Fruit fly (Drosophila melanogaster) whole organism, embryonic: Measurements from ENCODE around the gene Naxd.

ENCODE experiments used
- Adf1 ChIP-seq: fragments of 200-800 bp; sonication (Bioruptor generic); IDR thresholded peaks from 2 replicates; pipeline ENCODE4 v1.3.6; 2022; ENCODE audit warnings: missing biosample characterization, missing genetic modification characterization
- Antp ChIP-seq: fragments of 200-800 bp; sonication (Bioruptor generic); optimal IDR thresholded peaks from 3 replicates; lab custom pipeline; 2016; ENCODE audit warnings: missing biosample characterization, missing genetic modification characterization
- BtbVII ChIP-seq: fragments of 200-800 bp; sonication (Bioruptor generic); optimal IDR thresholded peaks from 3 replicates; lab custom pipeline; 2017; ENCODE audit warnings: missing biosample characterization, mild to moderate bottlenecking, missing genetic modification characterization
- CG10462 ChIP-seq: fragments of 200-800 bp; sonication (Bioruptor generic); optimal IDR thresholded peaks from 2 replicates; lab custom pipeline; 2016; ENCODE audit warnings: missing biosample characterization, missing genetic modification characterization
- CG11247 ChIP-seq: fragments of 200-800 bp; sonication (Bioruptor generic); IDR thresholded peaks from 2 replicates; pipeline ENCODE4 v1.3.6; 2022; ENCODE audit warnings: missing biosample characterization, missing genetic modification characterization
- CG11504 ChIP-seq: fragments of 200-800 bp; sonication (Bioruptor generic); optimal IDR thresholded peaks from 3 replicates; lab custom pipeline; 2019; ENCODE audit warnings: missing biosample characterization, mild to moderate bottlenecking, missing genetic modification characterization, moderate library complexity
- CG13123 ChIP-seq: fragments of 200-800 bp; sonication (Bioruptor generic); optimal IDR thresholded peaks from 2 replicates; lab custom pipeline; 2016; ENCODE audit warnings: missing biosample characterization, missing genetic modification characterization
- CG15269 ChIP-seq: fragments of 200-800 bp; sonication (Bioruptor generic); optimal IDR thresholded peaks from 2 replicates; lab custom pipeline; 2018; ENCODE audit warnings: missing biosample characterization, mild to moderate bottlenecking, missing genetic modification characterization, moderate library complexity
- CG1529 ChIP-seq: fragments of 200-800 bp; sonication (Bioruptor generic); optimal IDR thresholded peaks from 3 replicates; lab custom pipeline; 2018; ENCODE audit warnings: missing biosample characterization, missing genetic modification characterization
- CG15514 ChIP-seq: fragments of 200-800 bp; sonication (Bioruptor generic); optimal IDR thresholded peaks from 3 replicates; lab custom pipeline; 2017; ENCODE audit warnings: missing biosample characterization, missing genetic modification characterization, mild to moderate bottlenecking, moderate library complexity, missing genetic modification reagents
- CG16813 ChIP-seq: fragments of 200-800 bp; sonication (Bioruptor generic); IDR thresholded peaks from 3 replicates; pipeline ENCODE4 v1.3.6; 2022; ENCODE audit warnings: missing biosample characterization, missing genetic modification characterization; ENCODE audit not compliant: partially characterized antibody
- CG17568 ChIP-seq: fragments of 200-800 bp; sonication (Bioruptor generic); optimal IDR thresholded peaks from 2 replicates; lab custom pipeline; 2018; ENCODE audit warnings: missing biosample characterization, mild to moderate bottlenecking, missing genetic modification characterization, moderate library complexity
- CG1832 ChIP-seq: fragments of 200-800 bp; sonication (Bioruptor generic); optimal IDR thresholded peaks from 2 replicates; lab custom pipeline; 2017; ENCODE audit warnings: missing biosample characterization, mild to moderate bottlenecking, missing genetic modification characterization, inconsistent platforms
- CG2678 ChIP-seq: fragments of 200-800 bp; sonication (Bioruptor generic); optimal IDR thresholded peaks from 3 replicates; lab custom pipeline; 2019; ENCODE audit warnings: missing biosample characterization, mild to moderate bottlenecking, missing genetic modification characterization, moderate library complexity
- CG31388 ChIP-seq: fragments of 200-800 bp; sonication (Bioruptor generic); optimal IDR thresholded peaks from 2 replicates; lab custom pipeline; 2016; ENCODE audit warnings: missing biosample characterization, missing genetic modification characterization
- CG7745 ChIP-seq: fragments of 200-800 bp; sonication (Bioruptor generic); optimal IDR thresholded peaks from 2 replicates; lab custom pipeline; 2018; ENCODE audit warnings: missing biosample characterization, mild to moderate bottlenecking, missing genetic modification characterization, moderate library complexity
- Camta ChIP-seq: fragments of 200-800 bp; sonication (Bioruptor generic); optimal IDR thresholded peaks from 2 replicates; lab custom pipeline; 2016; ENCODE audit warnings: missing biosample characterization, missing genetic modification characterization
- CoRest ChIP-seq: fragments of 200-800 bp; sonication (Bioruptor generic); optimal IDR thresholded peaks from 3 replicates; lab custom pipeline; 2018; ENCODE audit warnings: missing biosample characterization, mild to moderate bottlenecking, missing genetic modification characterization, moderate library complexity
- D19A ChIP-seq: fragments of 200-800 bp; optimal IDR thresholded peaks from 3 replicates; lab custom pipeline; 2019; ENCODE audit warnings: missing biosample characterization, mild to moderate bottlenecking, missing genetic modification characterization, moderate library complexity
- Dek ChIP-seq: fragments of 200-800 bp; sonication (Bioruptor generic); optimal IDR thresholded peaks from 3 replicates; lab custom pipeline; 2019; ENCODE audit warnings: missing biosample characterization, mild to moderate bottlenecking, missing genetic modification characterization, moderate library complexity
- Dll ChIP-seq: fragments of 200-800 bp; sonication (Bioruptor generic); IDR thresholded peaks from 4 replicates; pipeline ENCODE4 v1.3.6; 2022; ENCODE audit warnings: missing biosample characterization, missing genetic modification characterization; ENCODE audit not compliant: partially characterized antibody
- E2f1 ChIP-seq: fragments of 200-800 bp; sonication (Bioruptor generic); IDR thresholded peaks from 2 replicates; pipeline ENCODE4 v1.3.6; 2022; ENCODE audit warnings: missing biosample characterization, missing genetic modification characterization
- Gsc ChIP-seq: fragments of 200-800 bp; sonication (Bioruptor generic); IDR thresholded peaks from 2 replicates; pipeline ENCODE4 v1.3.6; 2022; ENCODE audit warnings: missing biosample characterization, missing genetic modification characterization
- MBD-R2 ChIP-seq: fragments of 200-800 bp; sonication (Bioruptor generic); IDR thresholded peaks from 2 replicates; pipeline ENCODE4 v1.3.6; 2022; ENCODE audit warnings: missing biosample characterization, missing genetic modification characterization
- MESR4 ChIP-seq: fragments of 200-800 bp; sonication (Bioruptor generic); optimal IDR thresholded peaks from 2 replicates; lab custom pipeline; 2018; ENCODE audit warnings: missing biosample characterization, mild to moderate bottlenecking, missing genetic modification characterization, moderate library complexity
- Med ChIP-seq: fragments of 200-800 bp; sonication (Bioruptor generic); peaks from one replicate; lab custom pipeline; 2016; ENCODE audit warnings: missing biosample characterization, missing genetic modification characterization, mild to moderate bottlenecking, inconsistent platforms, moderate library complexity
- Mes4 ChIP-seq: fragments of 200-800 bp; sonication (Bioruptor generic); optimal IDR thresholded peaks from 2 replicates; lab custom pipeline; 2016; ENCODE audit warnings: missing biosample characterization, missing genetic modification characterization
- Rfx ChIP-seq: fragments of 200-800 bp; sonication (Bioruptor generic); IDR thresholded peaks from 2 replicates; pipeline ENCODE4 v1.3.6; 2022; ENCODE audit warnings: missing biosample characterization, missing genetic modification characterization
- Side ChIP-seq: fragments of 200-800 bp; sonication (Bioruptor generic); optimal IDR thresholded peaks from 2 replicates; lab custom pipeline; 2016; ENCODE audit warnings: missing biosample characterization, missing genetic modification characterization
- TFAM ChIP-seq: fragments of 200-800 bp; sonication (Bioruptor generic); optimal IDR thresholded peaks from 2 replicates; lab custom pipeline; 2017; ENCODE audit warnings: missing biosample characterization, missing genetic modification characterization, inconsistent platforms
- Tbp ChIP-seq: fragments of >200 bp; optimal IDR thresholded peaks from 2 replicates; lab custom pipeline; 2018; ENCODE audit warnings: missing biosample characterization, missing genetic modification characterization
- cato ChIP-seq: fragments of 200-800 bp; sonication (Bioruptor generic); optimal IDR thresholded peaks from 2 replicates; lab custom pipeline; 2016; ENCODE audit warnings: missing biosample characterization, missing genetic modification characterization, borderline replicate concordance
- ci ChIP-seq: fragments of 200-800 bp; sonication (Bioruptor generic); IDR thresholded peaks from 3 replicates; pipeline ENCODE4 v1.3.6; 2022; ENCODE audit warnings: missing biosample characterization, missing genetic modification characterization
- disco-r ChIP-seq: fragments of 200-800 bp; sonication (Bioruptor generic); optimal IDR thresholded peaks from 2 replicates; lab custom pipeline; 2016; ENCODE audit warnings: missing biosample characterization, missing genetic modification characterization
- en ChIP-seq: fragments of 200-800 bp; sonication (Bioruptor generic); optimal IDR thresholded peaks from 2 replicates; lab custom pipeline; 2016; ENCODE audit warnings: missing biosample characterization, missing genetic modification characterization
- eyg ChIP-seq: fragments of 200-800 bp; sonication (Bioruptor generic); optimal IDR thresholded peaks from 3 replicates; lab custom pipeline; 2016; ENCODE audit warnings: missing biosample characterization, missing genetic modification characterization
- grau ChIP-seq: fragments of 200-800 bp; optimal IDR thresholded peaks from 3 replicates; lab custom pipeline; 2019; ENCODE audit warnings: missing biosample characterization, mild to moderate bottlenecking, missing genetic modification characterization, moderate library complexity
- hbn ChIP-seq: fragments of 200-800 bp; sonication (Bioruptor generic); IDR thresholded peaks from 2 replicates; pipeline ENCODE4 v1.3.6; 2022; ENCODE audit warnings: missing biosample characterization, missing genetic modification characterization; ENCODE audit not compliant: partially characterized antibody
- kay ChIP-seq: fragments of 200-800 bp; sonication (Bioruptor generic); optimal IDR thresholded peaks from 2 replicates; lab custom pipeline; 2016; ENCODE audit warnings: missing biosample characterization, missing genetic modification characterization
- kni ChIP-seq: fragments of 200-800 bp; sonication (Bioruptor generic); optimal IDR thresholded peaks from 3 replicates; lab custom pipeline; 2017; ENCODE audit warnings: mild to moderate bottlenecking, missing biosample characterization, missing genetic modification reagents, missing genetic modification characterization
- nerfin-2 ChIP-seq: fragments of 200-800 bp; sonication (Bioruptor generic); IDR thresholded peaks from 2 replicates; pipeline ENCODE4 v1.3.6; 2022; ENCODE audit warnings: missing biosample characterization, missing genetic modification characterization; ENCODE audit not compliant: partially characterized antibody
- p53 ChIP-seq: fragments of 200-800 bp; sonication (Bioruptor generic); optimal IDR thresholded peaks from 2 replicates; lab custom pipeline; 2016; ENCODE audit warnings: missing biosample characterization, missing genetic modification characterization
- run ChIP-seq: fragments of 200-800 bp; sonication (Bioruptor generic); optimal IDR thresholded peaks from 3 replicates; lab custom pipeline; 2018; ENCODE audit warnings: missing biosample characterization, mild to moderate bottlenecking, missing genetic modification characterization
- scrt ChIP-seq: fragments of 200-800 bp; sonication (Bioruptor generic); optimal IDR thresholded peaks from 2 replicates; lab custom pipeline; 2018; ENCODE audit warnings: missing biosample characterization, mild to moderate bottlenecking, missing genetic modification characterization, moderate library complexity
- slbo ChIP-seq: fragments of 200-800 bp; sonication (Bioruptor generic); IDR thresholded peaks from 2 replicates; pipeline ENCODE4 v1.3.6; 2022; ENCODE audit warnings: missing biosample characterization, missing genetic modification characterization
- sqz ChIP-seq: fragments of 200-800 bp; sonication (Bioruptor generic); optimal IDR thresholded peaks from 3 replicates; lab custom pipeline; 2018; ENCODE audit warnings: missing biosample characterization, mild to moderate bottlenecking, missing genetic modification characterization
- sr ChIP-seq: fragments of 200-800 bp; sonication (Bioruptor generic); IDR thresholded peaks from 3 replicates; pipeline ENCODE4 v1.3.6; 2022; ENCODE audit warnings: missing biosample characterization, missing genetic modification characterization
- stc ChIP-seq: fragments of 200-800 bp; sonication (Bioruptor generic); IDR thresholded peaks from 2 replicates; pipeline ENCODE4 v1.3.6; 2022; ENCODE audit warnings: missing biosample characterization, missing genetic modification characterization
- twi ChIP-seq: fragments of 200-800 bp; optimal IDR thresholded peaks from 2 replicates; lab custom pipeline; 2019; ENCODE audit warnings: missing biosample characterization, mild to moderate bottlenecking, missing genetic modification characterization, moderate library complexity

Gene Naxd

DNA sequence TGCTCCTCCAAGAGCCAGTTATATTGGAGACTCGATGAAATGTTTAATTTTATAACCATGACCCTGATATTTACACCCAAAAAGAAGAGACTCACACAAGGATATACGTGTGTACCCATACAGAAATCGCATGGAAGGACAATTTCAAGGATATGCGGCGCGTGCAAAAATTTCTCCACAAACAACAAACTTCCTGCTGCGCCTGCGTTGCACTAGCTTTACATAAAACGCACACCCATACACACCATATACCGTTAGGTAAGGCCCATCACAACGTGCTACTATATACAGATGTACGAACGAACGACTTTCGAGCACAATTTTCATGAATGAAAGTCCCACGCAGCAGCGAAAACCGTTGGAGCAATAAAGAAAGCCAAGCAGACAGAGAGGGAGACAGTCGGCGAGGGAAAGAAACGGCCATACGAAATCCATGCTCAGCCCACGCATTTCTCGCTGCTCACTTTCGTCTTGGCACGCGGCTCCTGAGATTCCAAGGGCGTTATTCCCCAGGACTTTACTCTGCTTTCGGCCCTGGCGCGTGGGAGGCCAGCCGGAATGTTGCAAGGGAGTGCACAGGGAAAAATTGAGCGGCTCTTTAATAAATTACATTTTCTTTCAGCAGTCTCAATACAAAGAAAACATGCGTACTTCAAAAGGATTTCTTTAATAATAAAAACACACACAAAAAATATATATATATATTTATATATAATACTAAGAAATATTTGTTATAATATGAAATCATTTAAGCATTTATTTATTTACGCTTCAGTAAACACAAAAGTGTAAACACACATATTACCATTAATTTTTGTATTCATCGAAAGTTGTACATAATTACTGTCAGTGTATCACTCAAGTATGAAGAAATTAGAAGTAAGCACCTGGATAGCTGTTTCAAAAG is 9.9 kb downstream of the Naxd start (continued):
- no peak for TF ChIP-seq CG16813 (GFP tag; lab: Robert Waterston, UW)
- TF ChIP-seq TFAM (GFP tag; lab: Kevin White, UChicago): no peak
- TF ChIP-seq eyg (GFP tag; lab: Kevin White, UChicago): no peak
- TF ChIP-seq Mes4 (GFP tag; lab: Kevin White, UChicago): no peak
- TF ChIP-seq Tbp (GFP tag; lab: Kevin White, UChicago): no peak
- TF ChIP-seq Dll: no peak
- peak; percentile 90 for TF ChIP-seq sr
- TF ChIP-seq CG11504 (tag; lab: Kevin White, UChicago): peak; percentile 61
- TF ChIP-seq CG15514: peak; percentile 19
- no peak for TF ChIP-seq E2f1
- TF ChIP-seq Antp (GFP tag; lab: Kevin White, UChicago): no peak
- no peak for TF ChIP-seq hbn (GFP tag; lab: Robert Waterston, UW)
- TF ChIP-seq CG7745 (tag; lab: Kevin White, UChicago): no peak
- TF ChIP-seq run (tag; lab: Kevin White, UChicago): no peak
- TF ChIP-seq Med (GFP tag; lab: Kevin White, UChicago): peak; percentile 81
- peak; percentile 58 for TF ChIP-seq CoRest
- TF ChIP-seq CG11247 (GFP tag; lab: Robert Waterston, UW): no peak
- TF ChIP-seq Camta (GFP tag; lab: Kevin White, UChicago): no peak
- TF ChIP-seq slbo (GFP tag; lab: Robert Waterston, UW): 0 out of 2 replicates have a peak, but pooled peaks have one; percentile 17
- TF ChIP-seq CG1832: peak; percentile 12
- no peak for TF ChIP-seq sqz
- TF ChIP-seq ci (GFP tag; lab: Robert Waterston, UW): peak; percentile 27; the same call in 1 of the 3 replicates
- peak; percentile 37 for TF ChIP-seq Dek (tag; lab: Kevin White, UChicago)
- peak; percentile 16 for TF ChIP-seq D19A (tag; lab: Kevin White, UChicago)
- TF ChIP-seq cato (GFP tag; lab: Kevin White, UChicago): no peak
- no peak for TF ChIP-seq Gsc (GFP tag; lab: Robert Waterston, UW)
- TF ChIP-seq MBD-R2 (GFP tag; lab: Robert Waterston, UW): no peak
- no peak for TF ChIP-seq Side (GFP tag; lab: Kevin White, UChicago)
- TF ChIP-seq nerfin-2 (GFP tag; lab: Robert Waterston, UW): no peak
- no peak for TF ChIP-seq en (GFP tag; lab: Kevin White, UChicago)
- TF ChIP-seq kay (GFP tag; lab: Kevin White, UChicago): no peak
- TF ChIP-seq BtbVII: peak; percentile 39
- peak; percentile 28; the same call in 1 of the 2 replicates for TF ChIP-seq Adf1
- no peak for TF ChIP-seq CG13123 (GFP tag; lab: Kevin White, UChicago)
- TF ChIP-seq kni (GFP tag; lab: Kevin White, UChicago): no peak
- TF ChIP-seq MESR4: no peak
- peak; percentile 38 for TF ChIP-seq CG15269
- no peak for TF ChIP-seq CG17568 (GFP tag; lab: Kevin White, UChicago)
- TF ChIP-seq Rfx (GFP tag; lab: Robert Waterston, UW): no peak
- TF ChIP-seq grau (tag; lab: Kevin White, UChicago): peak; percentile 62
- peak; percentile 17 for TF ChIP-seq scrt (GFP tag; lab: Kevin White, UChicago)
- TF ChIP-seq CG10462 (GFP tag; lab: Kevin White, UChicago): no peak
- no peak for TF ChIP-seq CG1529 (GFP tag; lab: Kevin White, UChicago)
- TF ChIP-seq CG31388 (GFP tag; lab: Kevin White, UChicago): no peak
- 0 out of 2 replicates have a peak, but pooled peaks have one; percentile 26 for TF ChIP-seq stc
- no peak for TF ChIP-seq twi
- peak; percentile 61 for TF ChIP-seq CG2678 (tag; lab: Kevin White, UChicago)
- TF ChIP-seq p53 (GFP tag; lab: Kevin White, UChicago): no peak
- TF ChIP-seq disco-r (GFP tag; lab: Kevin White, UChicago): no peak
